Worm (Caenorhabditis elegans): Measurements from ENCODE around the gene tpa-1.

DNA sequence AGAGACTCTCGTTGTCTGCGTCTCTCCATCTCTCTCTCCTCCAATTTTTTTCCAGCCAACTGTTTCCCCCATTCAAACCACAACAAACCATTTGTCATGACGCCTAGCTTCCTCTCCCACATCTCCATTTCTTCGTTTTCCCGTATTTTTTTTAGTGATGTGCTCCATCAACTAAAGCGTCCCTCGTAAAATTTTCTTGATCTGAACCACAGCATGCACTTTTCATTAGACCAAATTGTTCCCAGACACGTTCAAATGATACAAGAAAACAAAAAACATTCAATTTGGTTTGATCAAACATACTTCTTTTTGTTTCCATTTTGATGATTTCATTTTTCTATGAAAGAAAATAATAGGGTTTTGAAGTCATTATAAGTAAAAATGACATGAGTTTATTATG, 9.5 kb upstream of the tpa-1 start:
- TF ChIP-seq ztf-11 (tag; optimal IDR thresholded peaks at IDR 0.05) (no peak), pha-4 (tag; optimal IDR thresholded peaks at IDR 0.05) (no peak), unc-62 (GFP tag; optimal IDR thresholded peaks at IDR 0.05) (no peak), sptf-1 (tag; optimal IDR thresholded peaks at IDR 0.05) (no peak), unc-120 (tag; optimal IDR thresholded peaks at IDR 0.05; ENCODE audit: poor library complexity, severe bottlenecking) (no peak), hlh-1 (tag; optimal IDR thresholded peaks at IDR 0.05) (no peak), lin-13 (tag; optimal IDR thresholded peaks at IDR 0.05) (no peak)

Data from whole organism, mixed stage, embryonic.